Worm (Caenorhabditis elegans) whole organism, L1 larva: ENCODE measurements around the gene clec-29.

Source experiments
- blmp-1 ChIP-seq: fragments of 150-350 bp; optimal IDR thresholded peaks from 2 replicates; lab custom pipeline; 2014; ENCODE audit warnings: missing biosample characterization, missing genetic modification characterization
- egl-13 ChIP-seq: sonication (generic microtip); optimal IDR thresholded peaks from 2 replicates; lab custom pipeline; 2016; ENCODE audit warnings: missing genotype, missing genetic modification reagents, missing genetic modification characterization, missing compliant biosample characterization
- fkh-10 ChIP-seq: sonication (generic microtip); optimal IDR thresholded peaks from 2 replicates; lab custom pipeline; 2017; ENCODE audit warnings: missing biosample characterization, missing genetic modification reagents, missing genetic modification characterization
- nhr-12 ChIP-seq: sonication (generic microtip); optimal IDR thresholded peaks from 2 replicates; lab custom pipeline; 2017; ENCODE audit warnings: missing biosample characterization, missing genetic modification characterization
- nhr-28 ChIP-seq: fragments of 150-350 bp; optimal IDR thresholded peaks from 2 replicates; lab custom pipeline; 2014; ENCODE audit warnings: missing biosample characterization, missing genetic modification characterization
- nhr-90 ChIP-seq: sonication (generic microtip); optimal IDR thresholded peaks from 2 replicates; lab custom pipeline; 2016; ENCODE audit warnings: mild to moderate bottlenecking, missing genetic modification characterization, missing compliant biosample characterization; ENCODE audit not compliant: poor library complexity
- pqm-1 ChIP-seq: sonication (generic microtip); optimal IDR thresholded peaks from 3 replicates; lab custom pipeline; 2017; ENCODE audit warnings: missing biosample characterization, missing genetic modification characterization
- unc-62 ChIP-seq: fragments of 150-350 bp; optimal IDR thresholded peaks from 2 replicates; lab custom pipeline; 2014; ENCODE audit warnings: missing biosample characterization, missing genetic modification reagents, missing genetic modification characterization
- ztf-4 ChIP-seq: fragments of 150-350 bp; optimal IDR thresholded peaks from 2 replicates; lab custom pipeline; 2014; ENCODE audit warnings: missing biosample characterization, missing genetic modification characterization

DNA sequence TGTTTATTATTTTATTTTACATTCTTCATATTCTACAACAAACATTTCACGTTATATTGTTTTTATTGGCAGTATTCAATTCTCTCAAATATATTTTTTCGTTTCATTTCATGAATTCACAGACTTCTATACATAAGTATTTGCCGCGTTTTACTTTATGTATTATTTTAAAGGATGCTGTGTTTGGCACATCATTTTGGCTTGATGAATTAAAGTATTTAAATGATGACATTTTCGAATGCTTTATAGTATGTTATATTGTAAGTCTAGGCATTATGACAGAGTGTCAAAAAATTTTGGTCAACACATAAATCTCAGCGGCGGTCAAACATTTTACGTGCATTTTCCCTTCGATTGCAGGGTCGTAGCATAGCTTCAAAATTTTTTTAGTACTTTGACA lies 43.5 kb downstream of the clec-29 start:
- TF ChIP-seq ztf-4 (tag; lab: Kevin White, UChicago) (no peak), egl-13 (tag; lab: Kevin White, UChicago) (no peak), fkh-10 (GFP tag; lab: Kevin White, UChicago) (no peak), blmp-1 (tag; lab: Kevin White, UChicago) (no peak), unc-62 (GFP tag; lab: Kevin White, UChicago) (no peak), pqm-1 (no peak), nhr-90 (tag; lab: Kevin White, UChicago) (no peak), nhr-12 (tag; lab: Kevin White, UChicago) (no peak), nhr-28 (tag; lab: Kevin White, UChicago) (no peak)
